Worm (Caenorhabditis elegans) whole organism, L1 larva: ENCODE results near the gene ZK177.3.

Source experiments
- C34B4.2 ChIP-seq: sonication (generic microtip); optimal IDR thresholded peaks from 2 replicates; lab custom pipeline; 2017; ENCODE audit warnings: mild to moderate bottlenecking, missing genetic modification characterization, missing compliant biosample characterization
- Y116A8C.19 ChIP-seq: sonication (generic microtip); optimal IDR thresholded peaks from 2 replicates; lab custom pipeline; 2016; ENCODE audit warnings: missing compliant biosample characterization, missing genetic modification characterization, borderline replicate concordance
- alr-1 ChIP-seq: fragments of 200-800 bp; sonication (Bioruptor generic); optimal IDR thresholded peaks from 2 replicates; lab custom pipeline; 2018; ENCODE audit warnings: borderline replicate concordance, mild to moderate bottlenecking, missing genetic modification characterization, missing compliant biosample characterization
- ceh-63 ChIP-seq: fragments of 200-800 bp; sonication (Bioruptor generic); optimal IDR thresholded peaks from 2 replicates; lab custom pipeline; 2018; ENCODE audit warnings: mild to moderate bottlenecking, missing genetic modification characterization, missing compliant biosample characterization
- ceh-8 ChIP-seq: fragments of 200-800 bp; sonication (Bioruptor generic); optimal IDR thresholded peaks from 2 replicates; lab custom pipeline; 2018; ENCODE audit warnings: mild to moderate bottlenecking, missing genetic modification characterization, moderate library complexity, missing compliant biosample characterization
- ceh-90 ChIP-seq: sonication (generic microtip); optimal IDR thresholded peaks from 2 replicates; lab custom pipeline; 2016; ENCODE audit warnings: missing genetic modification characterization, missing compliant biosample characterization
- dpl-1 ChIP-seq, 3 experiments: fragments of 150-350 bp in 2 of 3; sonication (generic microtip) in 1 of 3; optimal IDR thresholded peaks; 2 replicates each; lab custom pipeline; 2014 to 2017; ENCODE audit warnings: missing biosample characterization in 3 of 3, missing genetic modification characterization in 3 of 3, missing genetic modification reagents in 3 of 3
- efl-1 ChIP-seq, 4 experiments: fragments of 150-350 bp; optimal IDR thresholded peaks in 3 of 4; peaks in 1 of 4; 1 replicate in 1 of 4; 2 replicates in 3 of 4; lab custom pipeline; 2014; ENCODE audit warnings: missing biosample characterization in 2 of 4, missing genetic modification characterization in 2 of 4, missing genetic modification reagents in 2 of 4
- egl-13 ChIP-seq: sonication (generic microtip); optimal IDR thresholded peaks from 2 replicates; lab custom pipeline; 2016; ENCODE audit warnings: missing genotype, missing genetic modification reagents, missing genetic modification characterization, missing compliant biosample characterization
- egl-27 ChIP-seq, 2 experiments: fragments of 150-350 bp in 1 of 2; sonication (generic microtip); optimal IDR thresholded peaks; 3 replicates each; lab custom pipeline; 2017 to 2018; ENCODE audit warnings: missing biosample characterization in 2 of 2, missing genetic modification characterization in 2 of 2, missing genetic modification reagents in 2 of 2
- ets-5 ChIP-seq: fragments of 200-800 bp; sonication (Bioruptor generic); IDR thresholded peaks from 2 replicates; pipeline ENCODE4 v1.3.6; 2022; ENCODE audit warnings: missing genetic modification characterization, missing compliant biosample characterization
- fkh-10 ChIP-seq: sonication (generic microtip); optimal IDR thresholded peaks from 2 replicates; lab custom pipeline; 2017; ENCODE audit warnings: missing biosample characterization, missing genetic modification reagents, missing genetic modification characterization
- fkh-4 ChIP-seq: sonication (generic microtip); optimal IDR thresholded peaks from 2 replicates; lab custom pipeline; 2016; ENCODE audit warnings: missing compliant biosample characterization, missing genetic modification characterization, borderline replicate concordance
- fkh-8 ChIP-seq: sonication (generic microtip); optimal IDR thresholded peaks from 2 replicates; lab custom pipeline; 2016; ENCODE audit warnings: mild to moderate bottlenecking, missing genetic modification characterization, missing compliant biosample characterization
- hlh-4 ChIP-seq: sonication (generic microtip); optimal IDR thresholded peaks from 2 replicates; lab custom pipeline; 2016; ENCODE audit warnings: mild to moderate bottlenecking, missing genetic modification characterization, missing compliant biosample characterization
- isw-1 ChIP-seq: fragments of 200-800 bp; sonication (Bioruptor generic); IDR thresholded peaks from 2 replicates; pipeline ENCODE4 v1.3.6; 2022; ENCODE audit warnings: missing genetic modification characterization, missing compliant biosample characterization
- lin-14 ChIP-seq: fragments of 200-800 bp; sonication (Bioruptor generic); optimal IDR thresholded peaks from 2 replicates; lab custom pipeline; 2018; ENCODE audit warnings: mild to moderate bottlenecking, missing genetic modification characterization, moderate library complexity, missing compliant biosample characterization
- lin-15B ChIP-seq: fragments of 150-350 bp; sonication (generic microtip); optimal IDR thresholded peaks from 3 replicates; lab custom pipeline; 2014; ENCODE audit warnings: missing biosample characterization, missing genetic modification characterization
- lsy-2 ChIP-seq, 2 experiments: fragments of 150-350 bp; optimal IDR thresholded peaks; 2 replicates each; lab custom pipeline; 2014; ENCODE audit warnings: missing biosample characterization in 2 of 2, missing genetic modification characterization in 2 of 2
- mab-9 ChIP-seq: fragments of 200-800 bp; sonication (Bioruptor generic); IDR thresholded peaks from 2 replicates; pipeline ENCODE4 v1.3.6; 2022; ENCODE audit warnings: missing genetic modification reagents, missing genetic modification characterization, missing compliant biosample characterization
- mef-2 ChIP-seq: fragments of 150-350 bp; optimal IDR thresholded peaks from 2 replicates; lab custom pipeline; 2014; ENCODE audit warnings: missing biosample characterization, missing genetic modification characterization
- nhr-12 ChIP-seq: sonication (generic microtip); optimal IDR thresholded peaks from 2 replicates; lab custom pipeline; 2017; ENCODE audit warnings: missing biosample characterization, missing genetic modification characterization
- nhr-19 ChIP-seq: fragments of 200-800 bp; sonication (Bioruptor generic); conservative IDR thresholded peaks from 2 replicates; pipeline ENCODE4 v1.3.6; 2022; ENCODE audit warnings: missing genetic modification characterization, missing compliant biosample characterization
- nhr-20 ChIP-seq: sonication (generic microtip); optimal IDR thresholded peaks from 2 replicates; lab custom pipeline; 2016; ENCODE audit warnings: mild to moderate bottlenecking, missing genetic modification characterization, missing compliant biosample characterization
- nhr-237 ChIP-seq: fragments of 150-350 bp; optimal IDR thresholded peaks from 2 replicates; lab custom pipeline; 2014; ENCODE audit warnings: missing biosample characterization, missing genetic modification characterization
- nhr-71 ChIP-seq: sonication (generic microtip); optimal IDR thresholded peaks from 2 replicates; lab custom pipeline; 2016; ENCODE audit warnings: mild to moderate bottlenecking, missing genetic modification characterization, moderate library complexity, missing compliant biosample characterization
- nhr-76 ChIP-seq: sonication (generic microtip); optimal IDR thresholded peaks from 2 replicates; lab custom pipeline; 2017; ENCODE audit warnings: missing biosample characterization, missing genetic modification characterization
- nhr-77 ChIP-seq: fragments of 150-350 bp; optimal IDR thresholded peaks from 2 replicates; lab custom pipeline; 2014; ENCODE audit warnings: missing biosample characterization, missing genetic modification characterization
- nhr-90 ChIP-seq: sonication (generic microtip); optimal IDR thresholded peaks from 2 replicates; lab custom pipeline; 2016; ENCODE audit warnings: mild to moderate bottlenecking, missing genetic modification characterization, missing compliant biosample characterization; ENCODE audit not compliant: poor library complexity
- pax-3 ChIP-seq: fragments of 200-800 bp; sonication (Bioruptor generic); optimal IDR thresholded peaks from 2 replicates; lab custom pipeline; 2018; ENCODE audit warnings: mild to moderate bottlenecking, missing genetic modification characterization, moderate library complexity, missing compliant biosample characterization
- skn-1 ChIP-seq: fragments of 150-350 bp; optimal IDR thresholded peaks from 2 replicates; lab custom pipeline; 2014; ENCODE audit warnings: missing biosample characterization, missing genetic modification characterization
- snu-23 ChIP-seq: sonication (generic microtip); optimal IDR thresholded peaks from 2 replicates; lab custom pipeline; 2016; ENCODE audit warnings: missing genetic modification characterization, missing compliant biosample characterization
- sptf-1 ChIP-seq: fragments of 150-350 bp; optimal IDR thresholded peaks from 2 replicates; lab custom pipeline; 2014; ENCODE audit warnings: missing biosample characterization, missing genetic modification characterization
- swsn-7 ChIP-seq: sonication (generic microtip); optimal IDR thresholded peaks from 2 replicates; lab custom pipeline; 2016; ENCODE audit warnings: missing genetic modification characterization, missing compliant biosample characterization
- vab-15 ChIP-seq: sonication (generic microtip); optimal IDR thresholded peaks from 2 replicates; lab custom pipeline; 2017; ENCODE audit warnings: missing genotype, mild to moderate bottlenecking, missing genetic modification characterization, missing compliant biosample characterization
- xbp-1 ChIP-seq: sonication (generic microtip); optimal IDR thresholded peaks from 2 replicates; lab custom pipeline; 2016; ENCODE audit warnings: missing genetic modification characterization, missing compliant biosample characterization

The ZK177.3 gene

ce11 chrII:5473946-5474423 is 41.7 kb upstream of the ZK177.3 start, which contains the start of gene mrps-16 (continued):
- TF ChIP-seq ets-5: no peak
- no peak for TF ChIP-seq vab-15
- peak; percentile 31 for TF ChIP-seq lin-15B
- peak; percentile 76 for TF ChIP-seq swsn-7 (tag; lab: Kevin White, UChicago)
- no peak for TF ChIP-seq Y116A8C.19 (tag; lab: Kevin White, UChicago)
- TF ChIP-seq nhr-90: peak; percentile 64
- TF ChIP-seq lin-14: peak; percentile 62
- peak; percentile 67 for TF ChIP-seq xbp-1 (tag; lab: Kevin White, UChicago)
- TF ChIP-seq sptf-1 (tag; lab: Kevin White, UChicago): no peak
- TF ChIP-seq efl-1 (optimal IDR thresholded peaks at IDR 0.05; lab: Kevin White, UChicago): peak; percentile 94 to 98
- peak; percentile 99 to 100 for TF ChIP-seq efl-1 (GFP tag; optimal IDR thresholded peaks at IDR 0.05 in 1 of 2; lab: Kevin White, UChicago)
- TF ChIP-seq alr-1 (tag; lab: Kevin White, UChicago): no peak
- no peak for TF ChIP-seq nhr-12 (tag; lab: Kevin White, UChicago)
- no peak for TF ChIP-seq C34B4.2
- no peak for TF ChIP-seq pax-3 (tag; lab: Kevin White, UChicago)
- peak; percentile 6 for TF ChIP-seq ceh-8 (GFP tag; lab: Kevin White, UChicago)
- TF ChIP-seq fkh-10: no peak
- peak; percentile 78 for TF ChIP-seq nhr-19
- TF ChIP-seq skn-1 (tag; lab: Kevin White, UChicago): peak; percentile 52
- TF ChIP-seq fkh-8: peak; percentile 36

- TF ChIP-seq egl-13 (no peak), vab-15 (no peak), nhr-76 (no peak), nhr-19 (no peak), fkh-8 (no peak), isw-1 (GFP tag; lab: Robert Waterston, UW) (no peak), mab-9 (GFP tag; lab: Robert Waterston, UW) (no peak), egl-27 (tag; optimal IDR thresholded peaks at IDR 0.05; lab: Kevin White, UChicago) (no peak)
- TF ChIP-seq, all 84 proteins: peak for 0
These were observed 40.7 kb upstream of the ZK177.3 start, which contains the start of gene ilcr-2 for ce11 chrII:5474946-5475345. Gene ilcr-2 (plus strand): TSS chrII:5475246.

ce11 chrII:5478318-5478717 is 37.3 kb upstream of the ZK177.3 start, which contains the start of gene F56D1.1:
Gene F56D1.1 (plus strand): TSS chrII:5478618.
- TF ChIP-seq efl-1 (optimal IDR thresholded peaks at IDR 0.05; lab: Kevin White, UChicago) (no peak), efl-1 (GFP tag; optimal IDR thresholded peaks at IDR 0.05 in 1 of 2; lab: Kevin White, UChicago) (peak in 1 of 2 experiments; percentile 49), dpl-1 (GFP tag; optimal IDR thresholded peaks at IDR 0.05; lab: Kevin White, UChicago) (no peak), mab-9 (GFP tag; lab: Robert Waterston, UW) (no peak)

- TF ChIP-seq hlh-4 (tag; lab: Kevin White, UChicago) (no peak), mef-2 (tag; lab: Kevin White, UChicago) (no peak), fkh-10 (no peak), snu-23 (GFP tag; lab: Kevin White, UChicago) (no peak), ceh-90 (no peak), nhr-20 (tag; lab: Kevin White, UChicago) (no peak), lsy-2 (tag; optimal IDR thresholded peaks at IDR 0.05; lab: Kevin White, UChicago) (no peak), C34B4.2 (no peak), nhr-77 (tag; lab: Kevin White, UChicago) (no peak), nhr-71 (tag; lab: Kevin White, UChicago) (no peak), fkh-4 (tag; lab: Kevin White, UChicago) (no peak), efl-1 (optimal IDR thresholded peaks at IDR 0.05; lab: Kevin White, UChicago) (no peak), efl-1 (GFP tag; optimal IDR thresholded peaks at IDR 0.05 in 1 of 2; lab: Kevin White, UChicago) (no peak), nhr-237 (tag; lab: Kevin White, UChicago) (no peak), skn-1 (tag; lab: Kevin White, UChicago) (no peak), ceh-63 (GFP tag; lab: Kevin White, UChicago) (no peak)
These were observed 33.7 kb upstream of the ZK177.3 start, which contains the start of gene cal-8 for ce11 chrII:5481982-5482381. Gene cal-8 (minus strand): TSS chrII:5482041.
